Fruit fly (Drosophila melanogaster) whole organism, adult: Measurements from ENCODE around the gene CG14696.
A peak's percentile ranks its signal among the peaks of the same experiment; 100 is the strongest.

Experiments
- CG11617 ChIP-seq: fragments of 200-800 bp; sonication (Bioruptor generic); optimal IDR thresholded peaks from 2 replicates; lab custom pipeline; 2017; ENCODE audit warnings: mild to moderate bottlenecking, missing biosample characterization, missing genetic modification reagents, missing genetic modification characterization
- CG12768 ChIP-seq: fragments of 200-800 bp; sonication (Bioruptor generic); optimal IDR thresholded peaks from 2 replicates; lab custom pipeline; 2017; ENCODE audit warnings: missing biosample characterization, missing genetic modification characterization, mild to moderate bottlenecking, moderate library complexity, missing genetic modification reagents
- CG14711 ChIP-seq: fragments of 200-800 bp; sonication (Bioruptor generic); optimal IDR thresholded peaks from 2 replicates; lab custom pipeline; 2018; ENCODE audit warnings: missing biosample characterization, mild to moderate bottlenecking, missing genetic modification characterization, moderate library complexity
- CG1620 ChIP-seq: fragments of 200-800 bp; sonication (Bioruptor generic); optimal IDR thresholded peaks from 2 replicates; lab custom pipeline; 2016; ENCODE audit warnings: missing biosample characterization, missing genetic modification characterization
- CG33017 ChIP-seq: fragments of 200-800 bp; sonication (Bioruptor generic); optimal IDR thresholded peaks from 2 replicates; lab custom pipeline; 2018; ENCODE audit warnings: missing biosample characterization, mild to moderate bottlenecking, missing genetic modification characterization, moderate library complexity
- CG5204 ChIP-seq: fragments of 200-800 bp; sonication (Bioruptor generic); optimal IDR thresholded peaks from 2 replicates; lab custom pipeline; 2016; ENCODE audit warnings: missing biosample characterization, missing genetic modification characterization
- CG7045 ChIP-seq: fragments of 200-800 bp; sonication (Bioruptor generic); optimal IDR thresholded peaks from 2 replicates; lab custom pipeline; 2017; ENCODE audit warnings: missing biosample characterization, mild to moderate bottlenecking, missing genetic modification characterization
- CG7101 ChIP-seq: fragments of 200-800 bp; sonication (Bioruptor generic); optimal IDR thresholded peaks from 2 replicates; lab custom pipeline; 2018; ENCODE audit warnings: missing biosample characterization, mild to moderate bottlenecking, missing genetic modification characterization, moderate library complexity
- Clk ChIP-seq: fragments of 200-800 bp; sonication (Bioruptor generic); optimal IDR thresholded peaks from 2 replicates; lab custom pipeline; 2017; ENCODE audit warnings: missing biosample characterization, missing genetic modification characterization
- Crg-1 ChIP-seq: fragments of 200-800 bp; sonication (Bioruptor generic); optimal IDR thresholded peaks from 2 replicates; lab custom pipeline; 2016; ENCODE audit warnings: missing biosample characterization, missing genetic modification characterization
- Hr96 ChIP-seq: fragments of 200-800 bp; sonication (Bioruptor generic); optimal IDR thresholded peaks from 2 replicates; lab custom pipeline; 2016; ENCODE audit warnings: missing biosample characterization, missing genetic modification characterization
- Mnt ChIP-seq: fragments of 200-800 bp; sonication (Bioruptor generic); optimal IDR thresholded peaks from 2 replicates; lab custom pipeline; 2016; ENCODE audit warnings: missing biosample characterization, mild to moderate bottlenecking, missing genetic modification characterization
- bab1 ChIP-seq: fragments of 200-800 bp; sonication (Bioruptor generic); optimal IDR thresholded peaks from 3 replicates; lab custom pipeline; 2019; ENCODE audit warnings: missing biosample characterization, mild to moderate bottlenecking, missing genetic modification characterization, moderate library complexity
- cic ChIP-seq: fragments of 200-800 bp; sonication (Bioruptor generic); optimal IDR thresholded peaks from 2 replicates; lab custom pipeline; 2017; ENCODE audit warnings: missing biosample characterization, mild to moderate bottlenecking, missing genetic modification characterization, moderate library complexity
- cnc ChIP-seq, 2 experiments: fragments of >200 bp; optimal IDR thresholded peaks; 2 replicates each; lab custom pipeline; 2017
- kay ChIP-seq: fragments of 200-800 bp; sonication (Bioruptor generic); peaks from one replicate; lab custom pipeline; 2016; ENCODE audit warnings: missing biosample characterization, missing genetic modification characterization, borderline replicate concordance
- ovo ChIP-seq: fragments of 200-800 bp; sonication (Bioruptor generic); optimal IDR thresholded peaks from 2 replicates; lab custom pipeline; 2016; ENCODE audit warnings: missing biosample characterization, missing genetic modification characterization
- pad ChIP-seq: fragments of 200-800 bp; sonication (Bioruptor generic); optimal IDR thresholded peaks from 3 replicates; lab custom pipeline; 2017; ENCODE audit warnings: missing biosample characterization, missing genetic modification characterization, mild to moderate bottlenecking, moderate library complexity, missing genetic modification reagents
- tj ChIP-seq: fragments of 200-800 bp; sonication (Bioruptor generic); optimal IDR thresholded peaks from 3 replicates; lab custom pipeline; 2017; ENCODE audit warnings: missing biosample characterization, mild to moderate bottlenecking, missing genetic modification characterization, moderate library complexity
- toe ChIP-seq: fragments of 200-800 bp; sonication (Bioruptor generic); optimal IDR thresholded peaks from 2 replicates; lab custom pipeline; 2016; ENCODE audit warnings: missing biosample characterization, missing genetic modification characterization

Gene CG14696

DNA sequence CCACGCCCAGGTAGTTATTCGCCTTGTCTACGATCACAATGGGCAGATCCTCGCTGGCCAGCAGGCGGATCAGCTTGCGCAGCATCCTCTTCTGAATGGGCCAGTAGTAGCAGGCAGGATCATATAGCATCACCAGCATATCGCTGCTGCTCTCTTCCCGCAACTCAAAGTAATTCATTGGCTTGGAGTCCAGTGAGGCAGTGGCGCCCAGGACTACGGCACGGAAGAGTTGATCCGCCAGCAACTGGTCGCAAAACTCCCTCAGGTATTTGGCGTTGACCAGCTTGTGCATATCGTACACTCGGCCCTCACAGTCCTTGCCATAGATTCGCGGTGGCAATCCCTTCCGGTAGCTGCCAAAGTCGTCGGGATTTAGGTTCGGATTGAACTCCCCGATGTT lies 6.2 kb downstream of the CG14696 start:
- TF ChIP-seq CG12768 (GFP tag; lab: Kevin White, UChicago) (no peak), CG14711 (tag; lab: Kevin White, UChicago) (no peak), CG1620 (GFP tag; lab: Kevin White, UChicago) (no peak)

DNA sequence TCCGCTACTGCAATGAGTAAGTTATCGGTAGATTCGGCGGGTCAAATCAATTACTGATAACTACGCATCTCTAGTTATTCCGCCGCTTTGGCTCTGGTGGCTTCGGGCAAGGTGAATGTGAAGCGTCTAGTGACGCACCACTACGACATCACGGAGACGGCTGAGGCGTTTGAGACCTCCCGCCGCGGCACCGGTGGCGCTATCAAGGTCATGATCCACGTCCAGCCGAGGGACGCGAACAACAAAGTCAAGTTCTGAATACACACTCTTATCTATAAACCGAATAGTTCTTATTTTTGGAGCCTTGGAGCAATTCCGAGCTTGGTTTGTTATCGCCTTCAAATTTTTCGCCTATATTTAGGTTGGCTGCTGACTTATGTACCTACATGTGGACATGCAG lies 7.0 kb downstream of the CG14696 start:
- TF ChIP-seq CG7101 (tag; lab: Kevin White, UChicago), result no peak
- no peak for TF ChIP-seq bab1
- no peak for TF ChIP-seq toe (GFP tag; lab: Kevin White, UChicago)
- no peak for TF ChIP-seq tj
- no peak for TF ChIP-seq CG1620 (GFP tag; lab: Kevin White, UChicago)
- no peak for TF ChIP-seq CG5204 (GFP tag; lab: Kevin White, UChicago)
- no peak for TF ChIP-seq cic (GFP tag; lab: Kevin White, UChicago)
- TF ChIP-seq CG11617, result no peak
- TF ChIP-seq CG14711 (tag; lab: Kevin White, UChicago), result no peak
- no peak for TF ChIP-seq cnc (optimal IDR thresholded peaks at IDR 0.05; lab: Kevin White, UChicago)
- TF ChIP-seq Hr96 (GFP tag; lab: Kevin White, UChicago), result no peak
- TF ChIP-seq ovo (GFP tag; lab: Kevin White, UChicago), result no peak
- TF ChIP-seq CG33017 (tag; lab: Kevin White, UChicago), result no peak
- no peak for TF ChIP-seq pad (GFP tag; lab: Kevin White, UChicago)
- TF ChIP-seq CG7045 (GFP tag; lab: Kevin White, UChicago), result no peak

DNA sequence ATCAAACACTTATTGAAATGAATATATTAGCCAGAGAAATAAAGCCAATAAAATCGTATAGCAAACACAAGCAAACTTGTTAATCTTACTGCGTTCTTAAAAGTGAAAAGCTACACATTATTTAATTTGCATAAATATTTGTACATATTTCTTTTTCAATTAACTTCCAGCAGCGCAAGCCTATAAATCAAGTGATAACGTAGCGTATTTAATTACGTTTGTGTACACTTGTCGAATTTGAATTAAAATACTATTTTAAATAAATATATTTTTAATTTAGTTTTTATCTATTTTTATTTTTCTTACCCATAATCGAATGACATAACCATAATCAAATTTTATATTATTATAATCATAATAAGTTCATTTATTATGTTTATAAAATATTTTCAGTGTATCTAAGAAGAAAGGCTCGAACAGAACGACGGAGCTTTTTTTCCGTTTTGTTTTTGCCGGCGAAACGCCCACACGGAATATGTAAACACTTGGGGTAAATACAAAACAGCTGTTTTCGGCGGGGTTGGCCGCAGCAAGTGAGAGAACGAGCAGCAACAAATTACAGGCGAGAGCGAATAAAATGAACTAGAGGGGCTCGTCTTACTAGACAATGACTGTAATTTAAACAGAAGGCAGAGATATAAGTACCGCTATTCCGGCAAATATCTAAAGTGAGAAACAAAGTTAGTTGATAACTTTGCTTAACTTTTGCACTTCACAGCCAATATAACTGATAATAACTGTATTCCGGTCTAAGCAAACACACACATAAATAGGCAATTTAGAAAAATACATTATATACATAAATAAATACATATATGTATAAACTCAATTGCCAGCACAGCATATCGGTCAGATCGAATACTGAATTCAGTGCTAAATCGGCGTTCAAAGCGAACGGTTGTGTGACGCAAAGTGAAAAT lies 9.0 kb downstream of the CG14696 start, which contains the start of gene Sodh2:
Gene Sodh2 (plus strand): TSS at position 870 of the 920 bp plus-strand sequence.
- peak; percentile 96 for TF ChIP-seq CG33017 (tag; lab: Kevin White, UChicago)
- TF ChIP-seq pad (GFP tag; lab: Kevin White, UChicago), result peak; percentile 90
- TF ChIP-seq CG7045 (GFP tag; lab: Kevin White, UChicago), result peak; percentile 86
- peak; percentile 92 for TF ChIP-seq CG7101 (tag; lab: Kevin White, UChicago)
- peak; percentile 37 for TF ChIP-seq tj
- peak; percentile 82 for TF ChIP-seq ovo (GFP tag; lab: Kevin White, UChicago)
- TF ChIP-seq CG12768 (GFP tag; lab: Kevin White, UChicago), result peak; percentile 89
- peak; percentile 91 for TF ChIP-seq CG14711 (tag; lab: Kevin White, UChicago)
- TF ChIP-seq kay (GFP tag; lab: Kevin White, UChicago), result peak; percentile 95
- peak; percentile 55 for TF ChIP-seq bab1
- TF ChIP-seq toe (GFP tag; lab: Kevin White, UChicago), result peak; percentile 62
- TF ChIP-seq Mnt, result peak; percentile 61
- no peak for TF ChIP-seq CG1620 (GFP tag; lab: Kevin White, UChicago)
- peak; percentile 78 for TF ChIP-seq CG11617
- TF ChIP-seq cnc (optimal IDR thresholded peaks at IDR 0.05; lab: Kevin White, UChicago), result no peak
- peak; percentile 69 for TF ChIP-seq Crg-1 (GFP tag; lab: Kevin White, UChicago)
- TF ChIP-seq cic (GFP tag; lab: Kevin White, UChicago), result peak; percentile 93
- peak; percentile 33 for TF ChIP-seq Hr96 (GFP tag; lab: Kevin White, UChicago)
- no peak for TF ChIP-seq CG5204 (GFP tag; lab: Kevin White, UChicago)
- TF ChIP-seq Clk (GFP tag; lab: Kevin White, UChicago), result peak; percentile 25

DNA sequence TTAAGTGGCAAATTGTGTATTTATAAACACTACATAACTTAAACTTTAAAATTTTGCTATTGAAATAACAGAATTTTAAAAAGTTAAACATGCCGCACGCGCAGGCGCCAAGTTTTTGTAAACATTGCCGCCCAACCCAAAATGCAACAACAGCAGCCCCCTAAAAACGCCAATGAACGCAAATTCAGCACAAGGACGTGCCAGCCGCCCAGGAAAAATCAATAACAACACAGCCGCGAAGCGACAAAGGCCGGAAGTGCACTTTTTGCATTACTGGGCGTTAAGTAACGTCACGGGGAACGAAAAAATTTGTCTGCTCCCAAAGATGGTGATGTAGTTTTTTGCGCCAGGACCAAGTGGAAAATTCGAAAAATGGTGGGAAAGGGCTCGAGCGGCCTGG lies 12.0 kb downstream of the CG14696 start, which contains the start of gene CG4596:
Gene CG4596 (plus strand): TSS at position 219 of the 400 bp plus-strand sequence.
- no peak for TF ChIP-seq CG7101 (tag; lab: Kevin White, UChicago)
- no peak for TF ChIP-seq cnc (optimal IDR thresholded peaks at IDR 0.05; lab: Kevin White, UChicago)
- no peak for TF ChIP-seq cic (GFP tag; lab: Kevin White, UChicago)
- no peak for TF ChIP-seq CG33017 (tag; lab: Kevin White, UChicago)
- TF ChIP-seq CG12768 (GFP tag; lab: Kevin White, UChicago), result no peak
- no peak for TF ChIP-seq CG7045 (GFP tag; lab: Kevin White, UChicago)
- TF ChIP-seq Hr96 (GFP tag; lab: Kevin White, UChicago), result no peak
- no peak for TF ChIP-seq tj
- TF ChIP-seq CG11617, result no peak
- no peak for TF ChIP-seq pad (GFP tag; lab: Kevin White, UChicago)
- no peak for TF ChIP-seq kay (GFP tag; lab: Kevin White, UChicago)

DNA sequence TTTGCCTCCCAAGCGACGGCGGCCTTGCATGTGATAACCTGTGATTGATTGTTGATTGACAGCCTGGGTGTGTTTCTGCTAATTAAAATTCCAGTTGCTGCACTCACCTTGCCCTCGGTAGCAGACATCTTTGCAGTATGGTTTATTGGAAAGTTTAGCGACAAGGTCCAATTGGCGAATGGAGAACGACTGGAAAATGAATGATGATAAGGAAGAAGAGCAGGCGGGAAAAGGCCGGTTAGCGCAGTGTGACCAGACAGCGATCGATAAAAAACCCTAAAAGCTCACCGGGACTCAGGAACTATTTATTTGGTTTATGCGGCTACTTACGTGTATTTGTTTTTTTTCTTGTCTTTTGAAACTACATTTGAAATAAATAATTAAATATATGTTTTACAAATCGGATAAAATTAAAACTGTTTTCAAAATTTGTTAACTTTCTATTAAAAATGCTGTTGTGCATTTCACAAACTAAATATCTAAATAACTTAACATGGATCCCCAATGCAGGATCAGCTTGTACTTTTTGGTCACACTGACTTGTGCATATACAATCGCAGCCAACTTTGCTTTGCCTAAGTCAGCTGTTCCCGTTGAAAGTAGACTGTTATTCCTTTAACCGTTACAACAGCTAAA lies 12.5 kb downstream of the CG14696 start, which contains the start of gene Fdh:
Gene Fdh (minus strand): TSS at position 234 of the 636 bp plus-strand sequence.
- peak; percentile 4 for TF ChIP-seq ovo (GFP tag; lab: Kevin White, UChicago)
- peak; percentile 58 for TF ChIP-seq bab1
- TF ChIP-seq tj, result peak; percentile 28
- TF ChIP-seq cnc (optimal IDR thresholded peaks at IDR 0.05; lab: Kevin White, UChicago), result peak in 1 of 2 experiments; percentile 52
- TF ChIP-seq Crg-1 (GFP tag; lab: Kevin White, UChicago), result peak; percentile 6
- TF ChIP-seq kay (GFP tag; lab: Kevin White, UChicago), result peak; percentile 82
- no peak for TF ChIP-seq CG5204 (GFP tag; lab: Kevin White, UChicago)
- peak; percentile 69 for TF ChIP-seq CG7101 (tag; lab: Kevin White, UChicago)
- no peak for TF ChIP-seq Hr96 (GFP tag; lab: Kevin White, UChicago)
- no peak for TF ChIP-seq Clk (GFP tag; lab: Kevin White, UChicago)
- peak; percentile 62 for TF ChIP-seq CG12768 (GFP tag; lab: Kevin White, UChicago)
- TF ChIP-seq CG14711 (tag; lab: Kevin White, UChicago), result peak; percentile 77
- TF ChIP-seq pad (GFP tag; lab: Kevin White, UChicago), result peak; percentile 41
- peak; percentile 3 for TF ChIP-seq CG1620 (GFP tag; lab: Kevin White, UChicago)
- TF ChIP-seq CG7045 (GFP tag; lab: Kevin White, UChicago), result peak; percentile 23
- no peak for TF ChIP-seq toe (GFP tag; lab: Kevin White, UChicago)
- peak; percentile 8 for TF ChIP-seq cic (GFP tag; lab: Kevin White, UChicago)
- TF ChIP-seq CG33017 (tag; lab: Kevin White, UChicago), result peak; percentile 72
- peak; percentile 41 for TF ChIP-seq Mnt
- peak; percentile 74 for TF ChIP-seq CG11617
